Worm (Caenorhabditis elegans): ENCODE data around the gene math-41.
"Not testable (repeated sequence)": the region's sequence is repeated elsewhere in the genome, so short reads cannot be mapped to it uniquely, and the experiment has no call there.

math-41 gene

DNA sequence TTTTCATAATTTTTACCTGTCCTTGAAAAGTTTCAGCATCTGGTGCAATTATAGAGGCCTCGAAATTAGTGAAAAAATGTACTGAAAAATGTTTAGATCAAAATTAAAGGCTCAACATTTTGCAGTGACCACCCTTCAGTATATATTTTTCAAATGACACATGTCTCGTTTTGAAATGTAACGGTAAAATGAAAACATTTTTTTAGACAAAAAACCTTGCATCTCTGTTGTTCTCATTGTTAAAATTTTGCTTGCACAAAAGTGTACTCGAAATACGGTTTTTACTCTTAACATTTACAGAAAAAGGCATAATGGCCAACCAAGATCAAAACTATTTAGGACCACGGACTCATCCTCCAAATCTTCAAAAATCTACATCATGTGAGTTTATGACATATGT is at the start of gene math-41:
TSS of gene math-41 (plus strand) at position 301 of the 400 bp plus-strand sequence.
- TF ChIP-seq B0261.1 (tag; optimal IDR thresholded peaks at IDR 0.05); nfya-2 (GFP tag; IDR thresholded peaks at IDR 0.05); ekl-4 (GFP tag; IDR thresholded peaks at IDR 0.05): not testable (repeated sequence)

DNA sequence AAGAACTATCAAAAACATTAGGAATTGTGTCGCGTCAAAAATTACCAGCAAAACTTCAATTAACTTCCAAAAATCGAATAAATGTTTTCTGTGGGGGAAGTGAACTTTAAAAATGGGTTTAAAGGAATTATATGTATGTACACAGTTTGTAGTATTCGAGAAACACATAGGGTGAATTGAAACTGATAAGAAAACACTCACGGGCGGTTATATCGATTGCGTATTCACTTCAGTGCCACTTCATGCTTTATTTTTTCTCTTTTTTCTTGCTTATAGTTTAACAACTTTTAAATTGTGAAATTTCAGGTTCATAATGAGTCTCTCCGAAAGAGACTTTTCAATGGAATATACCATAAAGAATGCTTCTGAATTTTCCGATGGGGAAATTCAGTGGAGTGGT is 49.2 kb upstream of the math-41 start, which contains the start of gene F36H5.14:
TSS of gene F36H5.14 (plus strand) at position 301 of the 400 bp plus-strand sequence.
- TF ChIP-seq Y53F4B.3 (GFP tag; IDR thresholded peaks at IDR 0.05); dpl-1 (GFP tag; optimal IDR thresholded peaks at IDR 0.05); aptf-3 (GFP tag; IDR thresholded peaks at IDR 0.05): not testable (repeated sequence)

DNA sequence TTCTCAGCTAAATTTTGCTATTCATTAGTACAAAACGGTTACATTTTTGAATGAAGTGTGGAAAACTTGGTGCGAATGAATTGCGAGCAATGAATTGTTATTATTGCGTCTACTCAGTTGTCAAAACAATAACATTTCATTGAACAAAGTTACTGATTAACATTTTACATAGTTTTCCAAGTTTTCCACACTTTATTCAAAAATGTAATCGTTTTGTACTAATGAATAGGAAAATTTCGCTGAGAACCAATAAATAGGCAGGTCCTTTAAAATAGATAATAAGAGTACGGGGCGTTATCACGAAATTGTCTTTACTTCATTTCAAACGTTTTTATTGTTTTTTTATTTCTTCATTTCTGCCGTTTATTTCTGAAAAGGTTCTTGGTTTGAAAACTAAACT is 42.0 kb upstream of the math-41 start, which contains the start of gene math-4:
TSS of gene math-4 (minus strand) at position 101 of the 400 bp plus-strand sequence.
- TF ChIP-seq madf-6 (GFP tag; IDR thresholded peaks at IDR 0.05), result no peak

DNA sequence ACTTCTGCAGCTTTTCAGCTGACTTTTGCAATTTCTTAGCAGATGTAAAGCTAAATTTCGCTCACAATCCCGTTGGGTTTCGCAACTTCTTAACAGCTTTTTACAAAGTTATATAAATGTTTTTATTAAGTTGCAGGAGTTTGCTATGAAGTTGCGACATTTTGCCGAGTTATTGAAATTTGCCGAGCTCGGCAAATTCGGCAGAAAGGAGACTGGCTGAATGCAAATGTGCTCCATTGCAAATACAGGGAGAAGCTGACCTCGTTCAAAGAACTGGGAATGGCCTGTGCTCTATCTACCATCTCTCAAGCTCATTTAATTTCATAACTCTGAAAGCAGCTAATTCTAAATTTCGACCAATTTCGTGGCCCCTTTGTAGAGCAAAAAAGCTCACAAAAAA is 39.6 kb upstream of the math-41 start, which contains the start of gene C08F1.11:
TSS of gene C08F1.11 (minus strand) at position 101 of the 400 bp plus-strand sequence.
- TF ChIP-seq dpl-1 (GFP tag; optimal IDR thresholded peaks at IDR 0.05) (no peak), nfya-2 (GFP tag; IDR thresholded peaks at IDR 0.05) (no peak), Y67H2A.10 (GFP tag; conservative IDR thresholded peaks at IDR 0.05) (no peak), F33H1.4 (GFP tag; IDR thresholded peaks at IDR 0.05) (no peak), tbp1 (GFP tag; optimal IDR thresholded peaks at IDR 0.05) (no peak), athp-1 (tag; optimal IDR thresholded peaks at IDR 0.05) (no peak), nhr-90 (tag; optimal IDR thresholded peaks at IDR 0.05) (no peak), fkh-3 (tag; optimal IDR thresholded peaks at IDR 0.05) (no peak), ceh-58 (GFP tag; IDR thresholded peaks at IDR 0.05) (no peak), unc-130 (GFP tag; optimal IDR thresholded peaks at IDR 0.05) (no peak), F57A8.1 (GFP tag; optimal IDR thresholded peaks at IDR 0.05) (no peak)

DNA sequence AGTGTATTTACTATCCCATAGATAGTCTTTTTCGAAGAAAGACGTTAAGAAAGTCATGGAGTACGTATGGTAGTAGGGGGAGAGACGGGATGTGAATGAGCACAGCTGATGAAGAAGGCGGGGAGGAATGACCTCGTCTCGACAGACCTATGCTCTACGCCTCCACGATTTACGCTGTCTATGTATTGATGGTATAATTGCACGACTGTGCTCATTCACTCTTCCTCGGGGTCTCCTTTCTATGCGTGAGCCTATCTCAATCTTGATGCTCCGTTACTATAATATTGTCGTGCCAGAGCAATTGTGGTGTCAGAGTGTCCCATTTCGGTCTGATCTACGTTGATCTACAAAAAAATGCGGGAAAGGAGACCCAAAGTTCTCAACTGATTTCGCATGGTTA is 38.2 kb upstream of the math-41 start, which contains the start of gene C08F1.10:
TSS of gene C08F1.10 (minus strand) at position 101 of the 400 bp plus-strand sequence.
- TF ChIP-seq ztf-6 (GFP tag; IDR thresholded peaks at IDR 0.05) (no peak), F52B5.7 (tag; optimal IDR thresholded peaks at IDR 0.05) (no peak), ceh-40 (GFP tag; IDR thresholded peaks at IDR 0.05) (no peak), lin-35 (GFP tag; optimal IDR thresholded peaks at IDR 0.05) (no peak), athp-1 (tag; optimal IDR thresholded peaks at IDR 0.05) (no peak), unc-130 (GFP tag; optimal IDR thresholded peaks at IDR 0.05) (no peak), akir-1 (GFP tag; optimal IDR thresholded peaks at IDR 0.05) (no peak), ztf-22 (GFP tag; optimal IDR thresholded peaks at IDR 0.05) (no peak), snpc-1.3 (tag; optimal IDR thresholded peaks at IDR 0.05; ENCODE audit: insufficient read depth) (no peak), K12H6.12 (tag; optimal IDR thresholded peaks at IDR 0.05) (no peak), F33H1.4 (GFP tag; IDR thresholded peaks at IDR 0.05) (no peak), dox-1 (GFP tag; IDR thresholded peaks at IDR 0.05) (no peak), ztf-18 (tag; optimal IDR thresholded peaks at IDR 0.05) (no peak)

DNA sequence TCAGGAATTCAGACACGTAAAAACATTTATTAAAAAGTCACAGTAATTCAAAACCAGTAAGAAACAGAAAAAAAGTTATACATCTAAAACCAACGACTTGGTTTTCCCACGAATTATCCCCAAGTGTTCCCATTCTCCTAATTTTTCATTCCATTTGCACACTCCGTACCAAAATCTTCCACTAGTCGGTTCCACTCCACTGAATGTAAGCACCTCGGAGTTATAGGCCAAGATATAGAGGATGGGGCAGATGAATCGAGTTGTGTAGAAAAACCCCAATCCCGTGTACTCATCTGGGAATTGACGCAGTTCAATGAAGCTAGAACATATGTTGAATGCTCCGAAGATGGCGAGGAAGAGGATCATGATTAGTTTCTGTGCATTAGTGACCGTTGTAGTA is 37.2 kb upstream of the math-41 start:
- no peak for TF ChIP-seq sea-2 (GFP tag; IDR thresholded peaks at IDR 0.05)
- TF ChIP-seq madf-6 (GFP tag; IDR thresholded peaks at IDR 0.05), result no peak
- TF ChIP-seq him-1 (tag; optimal IDR thresholded peaks at IDR 0.05), result no peak
- no peak for TF ChIP-seq cebp-1 (GFP tag; IDR thresholded peaks at IDR 0.05)
- TF ChIP-seq cebp-1 (tag; optimal IDR thresholded peaks at IDR 0.05), result no peak
- TF ChIP-seq ccch-3 (GFP tag; optimal IDR thresholded peaks at IDR 0.05), result no peak
- TF ChIP-seq rec-8 (tag; optimal IDR thresholded peaks at IDR 0.05), result no peak
- TF ChIP-seq ceh-27 (GFP tag; optimal IDR thresholded peaks at IDR 0.05), result no peak
- TF ChIP-seq ZK185.1 (tag; optimal IDR thresholded peaks at IDR 0.05; ENCODE audit: poor library complexity, severe bottlenecking), result no peak
- TF ChIP-seq mes-4 (tag; optimal IDR thresholded peaks at IDR 0.05), result no peak
- TF ChIP-seq athp-1 (tag; optimal IDR thresholded peaks at IDR 0.05), result no peak
- TF ChIP-seq ceh-91 (GFP tag; IDR thresholded peaks at IDR 0.05), result no peak
- TF ChIP-seq hrde-1 (tag; optimal IDR thresholded peaks at IDR 0.05; ENCODE audit: borderline replicate concordance), result no peak
- TF ChIP-seq lir-1 (GFP tag; conservative IDR thresholded peaks at IDR 0.05), result no peak
- TF ChIP-seq somi-1 (GFP tag; optimal IDR thresholded peaks at IDR 0.05), result no peak
- TF ChIP-seq ceh-100 (GFP tag; IDR thresholded peaks at IDR 0.05), result no peak

Data from whole organism, young adult.